Fruit fly (Drosophila melanogaster) whole organism, adult: Measurements from ENCODE around the gene btl.

Source experiments
- CG11617 ChIP-seq: fragments of 200-800 bp; sonication (Bioruptor generic); optimal IDR thresholded peaks from 2 replicates; lab custom pipeline; 2017; ENCODE audit warnings: mild to moderate bottlenecking, missing biosample characterization, missing genetic modification reagents, missing genetic modification characterization
- CG12768 ChIP-seq: fragments of 200-800 bp; sonication (Bioruptor generic); optimal IDR thresholded peaks from 2 replicates; lab custom pipeline; 2017; ENCODE audit warnings: missing biosample characterization, missing genetic modification characterization, mild to moderate bottlenecking, moderate library complexity, missing genetic modification reagents
- CG14711 ChIP-seq: fragments of 200-800 bp; sonication (Bioruptor generic); optimal IDR thresholded peaks from 2 replicates; lab custom pipeline; 2018; ENCODE audit warnings: missing biosample characterization, mild to moderate bottlenecking, missing genetic modification characterization, moderate library complexity
- CG1620 ChIP-seq: fragments of 200-800 bp; sonication (Bioruptor generic); optimal IDR thresholded peaks from 2 replicates; lab custom pipeline; 2016; ENCODE audit warnings: missing biosample characterization, missing genetic modification characterization
- CG33017 ChIP-seq: fragments of 200-800 bp; sonication (Bioruptor generic); optimal IDR thresholded peaks from 2 replicates; lab custom pipeline; 2018; ENCODE audit warnings: missing biosample characterization, mild to moderate bottlenecking, missing genetic modification characterization, moderate library complexity
- CG5204 ChIP-seq: fragments of 200-800 bp; sonication (Bioruptor generic); optimal IDR thresholded peaks from 2 replicates; lab custom pipeline; 2016; ENCODE audit warnings: missing biosample characterization, missing genetic modification characterization
- CG7045 ChIP-seq: fragments of 200-800 bp; sonication (Bioruptor generic); optimal IDR thresholded peaks from 2 replicates; lab custom pipeline; 2017; ENCODE audit warnings: missing biosample characterization, mild to moderate bottlenecking, missing genetic modification characterization
- CG7101 ChIP-seq: fragments of 200-800 bp; sonication (Bioruptor generic); optimal IDR thresholded peaks from 2 replicates; lab custom pipeline; 2018; ENCODE audit warnings: missing biosample characterization, mild to moderate bottlenecking, missing genetic modification characterization, moderate library complexity
- Clk ChIP-seq: fragments of 200-800 bp; sonication (Bioruptor generic); optimal IDR thresholded peaks from 2 replicates; lab custom pipeline; 2017; ENCODE audit warnings: missing biosample characterization, missing genetic modification characterization
- Crg-1 ChIP-seq: fragments of 200-800 bp; sonication (Bioruptor generic); optimal IDR thresholded peaks from 2 replicates; lab custom pipeline; 2016; ENCODE audit warnings: missing biosample characterization, missing genetic modification characterization
- Hr96 ChIP-seq: fragments of 200-800 bp; sonication (Bioruptor generic); optimal IDR thresholded peaks from 2 replicates; lab custom pipeline; 2016; ENCODE audit warnings: missing biosample characterization, missing genetic modification characterization
- Mnt ChIP-seq: fragments of 200-800 bp; sonication (Bioruptor generic); optimal IDR thresholded peaks from 2 replicates; lab custom pipeline; 2016; ENCODE audit warnings: missing biosample characterization, mild to moderate bottlenecking, missing genetic modification characterization
- bab1 ChIP-seq: fragments of 200-800 bp; sonication (Bioruptor generic); optimal IDR thresholded peaks from 3 replicates; lab custom pipeline; 2019; ENCODE audit warnings: missing biosample characterization, mild to moderate bottlenecking, missing genetic modification characterization, moderate library complexity
- cnc ChIP-seq, 2 experiments: fragments of >200 bp; optimal IDR thresholded peaks; 2 replicates each; lab custom pipeline; 2017
- kay ChIP-seq: fragments of 200-800 bp; sonication (Bioruptor generic); peaks from one replicate; lab custom pipeline; 2016; ENCODE audit warnings: missing biosample characterization, missing genetic modification characterization, borderline replicate concordance
- ovo ChIP-seq: fragments of 200-800 bp; sonication (Bioruptor generic); optimal IDR thresholded peaks from 2 replicates; lab custom pipeline; 2016; ENCODE audit warnings: missing biosample characterization, missing genetic modification characterization
- pad ChIP-seq: fragments of 200-800 bp; sonication (Bioruptor generic); optimal IDR thresholded peaks from 3 replicates; lab custom pipeline; 2017; ENCODE audit warnings: missing biosample characterization, missing genetic modification characterization, mild to moderate bottlenecking, moderate library complexity, missing genetic modification reagents
- toe ChIP-seq: fragments of 200-800 bp; sonication (Bioruptor generic); optimal IDR thresholded peaks from 2 replicates; lab custom pipeline; 2016; ENCODE audit warnings: missing biosample characterization, missing genetic modification characterization

Gene btl

dm6 chr3L:14083283-14083682 lies 7.7 kb downstream of the btl start, which contains the start of gene CG8100:
TSS of gene CG8100 (plus strand) at chr3L:14083615.
- TF ChIP-seq Clk (GFP tag; lab: Kevin White, UChicago) = no peak
- TF ChIP-seq CG12768 = no peak
- no peak for TF ChIP-seq CG1620 (GFP tag; lab: Kevin White, UChicago)
- no peak for TF ChIP-seq CG7045
- TF ChIP-seq Crg-1 (GFP tag; lab: Kevin White, UChicago) = no peak
- TF ChIP-seq CG14711 (tag; lab: Kevin White, UChicago) = no peak
- TF ChIP-seq cnc (optimal IDR thresholded peaks at IDR 0.05; lab: Kevin White, UChicago) = no peak
- TF ChIP-seq bab1 (GFP tag; lab: Kevin White, UChicago) = no peak
- no peak for TF ChIP-seq Hr96 (GFP tag; lab: Kevin White, UChicago)
- no peak for TF ChIP-seq toe (GFP tag; lab: Kevin White, UChicago)
- TF ChIP-seq kay (GFP tag; lab: Kevin White, UChicago) = no peak
- TF ChIP-seq pad (GFP tag; lab: Kevin White, UChicago) = no peak
- no peak for TF ChIP-seq CG33017 (tag; lab: Kevin White, UChicago)
- no peak for TF ChIP-seq Mnt (GFP tag; lab: Kevin White, UChicago)
- TF ChIP-seq CG7101 (tag; lab: Kevin White, UChicago) = no peak

dm6 chr3L:14086225-14086624 lies 10.7 kb downstream of the btl start:
- no peak for TF ChIP-seq Clk (GFP tag; lab: Kevin White, UChicago)
- no peak for TF ChIP-seq CG12768
- no peak for TF ChIP-seq kay (GFP tag; lab: Kevin White, UChicago)
- TF ChIP-seq bab1 (GFP tag; lab: Kevin White, UChicago) = no peak
- TF ChIP-seq CG7101 (tag; lab: Kevin White, UChicago) = no peak
- no peak for TF ChIP-seq Mnt (GFP tag; lab: Kevin White, UChicago)
- no peak for TF ChIP-seq Hr96 (GFP tag; lab: Kevin White, UChicago)
- no peak for TF ChIP-seq CG33017 (tag; lab: Kevin White, UChicago)
- TF ChIP-seq Crg-1 (GFP tag; lab: Kevin White, UChicago) = no peak
- TF ChIP-seq ovo (GFP tag; lab: Kevin White, UChicago) = no peak
- no peak for TF ChIP-seq CG14711 (tag; lab: Kevin White, UChicago)
- no peak for TF ChIP-seq CG11617
- no peak for TF ChIP-seq cnc (optimal IDR thresholded peaks at IDR 0.05; lab: Kevin White, UChicago)
- TF ChIP-seq CG1620 (GFP tag; lab: Kevin White, UChicago) = no peak

DNA sequence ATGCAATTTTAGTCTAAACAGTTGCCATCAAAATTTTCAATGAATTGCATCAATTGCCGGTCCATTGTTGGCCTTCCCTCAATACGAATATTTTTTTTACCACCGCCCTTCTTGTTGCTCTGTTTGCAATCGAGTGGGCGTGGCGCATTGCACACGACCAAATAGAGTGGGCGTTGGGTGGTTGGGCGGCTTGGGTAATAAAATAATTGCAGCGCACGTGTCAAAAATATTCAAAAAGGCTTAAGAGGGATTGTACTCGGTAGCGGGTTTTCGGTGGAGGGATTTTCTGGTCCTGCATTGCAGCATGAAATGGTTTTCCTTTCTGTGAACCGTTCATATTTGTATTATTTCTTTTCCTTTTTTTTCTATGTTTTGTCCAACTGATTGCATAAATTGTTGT lies 13.4 kb downstream of the btl start:
- TF ChIP-seq CG14711 (tag; lab: Kevin White, UChicago) (no peak), CG33017 (tag; lab: Kevin White, UChicago) (no peak), CG12768 (no peak), Mnt (GFP tag; lab: Kevin White, UChicago) (no peak), Crg-1 (GFP tag; lab: Kevin White, UChicago) (no peak), CG5204 (GFP tag; lab: Kevin White, UChicago) (no peak), CG11617 (no peak)

- no peak for TF ChIP-seq CG14711 (tag; lab: Kevin White, UChicago)
- TF ChIP-seq Crg-1 (GFP tag; lab: Kevin White, UChicago) = no peak
- TF ChIP-seq Mnt (GFP tag; lab: Kevin White, UChicago) = no peak
- TF ChIP-seq CG33017 (tag; lab: Kevin White, UChicago) = no peak
- no peak for TF ChIP-seq cnc (optimal IDR thresholded peaks at IDR 0.05; lab: Kevin White, UChicago)
These were observed 13.9 kb downstream of the btl start for dm6 chr3L:14089516-14089915.

DNA sequence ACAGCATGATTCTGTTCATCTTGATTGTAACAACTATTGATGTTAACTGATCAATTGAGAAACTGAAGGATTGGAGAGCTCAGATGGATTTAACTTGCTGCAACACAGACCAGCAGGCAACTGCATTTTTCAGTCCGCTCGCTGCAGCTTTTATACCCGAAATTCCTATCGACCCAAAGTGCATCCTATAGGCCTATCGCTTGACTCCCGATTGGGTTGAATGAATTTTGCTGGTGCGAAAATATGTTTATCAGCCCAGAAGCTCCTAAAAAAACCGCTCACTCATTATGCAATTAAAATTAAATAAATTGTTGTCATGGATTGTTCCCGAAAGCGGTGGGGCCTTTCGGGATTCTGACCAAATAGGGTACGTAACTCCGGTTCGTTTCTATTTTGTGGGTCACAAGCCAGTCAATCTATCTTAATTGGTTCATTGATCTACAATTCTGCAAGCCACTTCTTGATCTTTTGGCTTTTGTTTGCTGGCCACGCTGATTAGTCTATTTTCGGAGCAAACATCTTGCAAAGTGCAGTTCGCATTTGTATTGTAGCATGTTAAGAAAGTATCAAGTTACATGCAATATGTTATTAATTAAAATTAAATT lies 22.5 kb downstream of the btl start, which contains the start of gene Fbp1:
Fbp1 (minus strand) TSS at position 113 of the 605 bp plus-strand sequence.
- TF ChIP-seq Hr96 (GFP tag; lab: Kevin White, UChicago) = no peak

dm6 chr3L:14100058-14100457 lies 24.5 kb downstream of the btl start:
- TF ChIP-seq CG11617 (no peak), Clk (GFP tag; lab: Kevin White, UChicago) (no peak)

dm6 chr3L:14101421-14102130 lies 26.0 kb downstream of the btl start:
- TF ChIP-seq kay (GFP tag; lab: Kevin White, UChicago) = no peak
- no peak for TF ChIP-seq ovo (GFP tag; lab: Kevin White, UChicago)
- no peak for TF ChIP-seq CG11617
- no peak for TF ChIP-seq cnc (optimal IDR thresholded peaks at IDR 0.05; lab: Kevin White, UChicago)
- no peak for TF ChIP-seq Crg-1 (GFP tag; lab: Kevin White, UChicago)
- TF ChIP-seq CG1620 (GFP tag; lab: Kevin White, UChicago) = no peak
- no peak for TF ChIP-seq pad (GFP tag; lab: Kevin White, UChicago)
- TF ChIP-seq toe (GFP tag; lab: Kevin White, UChicago) = no peak
- no peak for TF ChIP-seq CG12768
